Worm (Caenorhabditis elegans): ENCODE results near the gene str-66.

The str-66 gene

DNA sequence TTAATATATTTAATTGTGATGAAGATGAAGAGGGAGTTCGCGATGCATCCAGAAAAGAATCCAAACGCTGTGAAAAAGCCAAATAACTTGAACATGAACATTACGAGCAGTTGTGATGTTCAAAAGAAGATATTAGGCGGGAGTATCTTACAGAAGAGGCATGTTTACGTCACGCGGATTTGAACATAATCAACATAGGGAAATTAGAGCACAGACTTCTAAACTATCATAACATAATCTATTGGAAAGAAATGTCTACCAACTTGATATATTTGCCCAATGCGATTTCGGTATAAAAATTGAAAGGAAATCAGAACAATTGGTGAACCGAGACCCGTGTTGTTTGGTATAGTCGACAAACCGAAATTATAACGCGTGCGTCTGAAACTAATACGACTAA lies at the start of gene str-66:
Gene str-66 (minus strand): TSS at position 101 of the 400 bp plus-strand sequence.
- TF ChIP-seq dao-5 (tag; optimal IDR thresholded peaks at IDR 0.05) = no peak
- TF ChIP-seq W03F9.2 (tag; optimal IDR thresholded peaks at IDR 0.05) = no peak
- TF ChIP-seq him-1 (tag; optimal IDR thresholded peaks at IDR 0.05) = no peak

DNA sequence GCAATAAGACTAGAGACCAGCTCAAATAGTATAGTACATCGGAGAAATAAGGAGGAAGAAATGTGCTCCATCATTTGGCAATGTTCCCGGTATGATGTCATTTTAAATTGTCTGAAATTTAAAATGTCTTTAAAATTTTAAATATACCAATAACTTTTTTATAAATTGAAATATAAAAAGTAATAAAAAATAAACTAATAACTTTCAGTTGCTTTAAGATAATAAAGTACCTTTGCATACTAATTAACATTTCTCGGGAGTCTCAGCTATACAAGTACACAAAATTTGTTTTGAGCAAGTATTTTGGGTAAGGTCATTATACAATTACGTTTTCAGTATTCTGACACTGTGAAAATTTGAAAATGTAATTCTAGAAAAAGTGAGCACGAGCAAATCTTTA lies 47.8 kb upstream of the str-66 start, which contains the start of gene srab-6:
Gene srab-6 (minus strand): TSS at position 101 of the 400 bp plus-strand sequence.
- TF ChIP-seq him-1 (tag; optimal IDR thresholded peaks at IDR 0.05) = no peak
- no peak for TF ChIP-seq dao-5 (tag; optimal IDR thresholded peaks at IDR 0.05)
- no peak for TF ChIP-seq W03F9.2 (tag; optimal IDR thresholded peaks at IDR 0.05)

DNA sequence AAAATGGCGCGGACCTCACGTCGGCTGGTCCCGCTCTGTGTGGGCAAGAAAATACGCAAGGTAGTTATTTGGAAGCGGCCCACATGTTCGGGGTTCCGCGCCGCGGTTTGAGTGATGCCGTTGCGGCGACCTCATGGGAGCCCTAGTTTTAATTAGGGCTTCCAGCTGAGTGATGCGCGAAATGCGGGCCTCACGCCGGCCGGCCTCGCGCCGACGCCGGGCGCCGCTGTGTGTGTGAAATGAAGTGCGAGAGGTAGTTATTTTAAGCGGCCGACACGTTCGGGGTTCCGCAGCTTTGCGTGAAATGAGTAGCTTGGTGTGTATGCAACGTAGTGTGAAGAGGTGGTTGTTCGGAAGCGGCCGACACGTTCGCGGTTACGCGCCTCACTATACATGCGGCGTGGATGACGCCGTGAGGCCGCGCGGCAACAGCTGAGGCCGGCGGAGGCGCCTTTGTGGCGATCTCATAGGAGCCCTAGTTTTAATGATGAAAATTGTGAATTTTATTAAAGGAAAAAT lies 45.9 kb upstream of the str-66 start:
- TF ChIP-seq W03F9.2 (tag; optimal IDR thresholded peaks at IDR 0.05) (no peak), dao-5 (tag; optimal IDR thresholded peaks at IDR 0.05) (no peak), him-1 (tag; optimal IDR thresholded peaks at IDR 0.05) (no peak)

DNA sequence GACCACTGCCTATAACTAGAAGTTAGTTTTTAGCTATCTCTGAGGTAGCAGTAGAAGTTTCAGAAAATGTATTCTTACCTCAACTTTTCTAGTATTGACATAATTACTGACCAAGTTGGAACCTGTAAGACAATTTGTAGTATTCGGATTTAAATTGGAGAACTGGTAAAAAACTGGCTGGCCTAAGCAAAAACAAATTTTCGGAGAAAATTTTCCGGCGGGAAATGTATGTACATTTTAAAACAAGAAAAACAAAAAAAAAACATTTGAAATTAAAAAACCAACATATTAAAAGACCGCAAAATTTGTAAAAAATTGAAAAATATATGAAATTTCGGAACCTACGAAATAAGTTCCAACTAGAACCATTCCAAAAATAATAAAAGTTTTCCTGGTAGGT lies 42.9 kb upstream of the str-66 start, which contains the start of gene srab-11:
Gene srab-11 (minus strand): TSS at position 101 of the 400 bp plus-strand sequence.
- TF ChIP-seq him-1 (tag; optimal IDR thresholded peaks at IDR 0.05) (no peak), W03F9.2 (tag; optimal IDR thresholded peaks at IDR 0.05) (no peak)

- TF ChIP-seq dao-5 (tag; optimal IDR thresholded peaks at IDR 0.05) (no peak), W03F9.2 (tag; optimal IDR thresholded peaks at IDR 0.05) (no peak), him-1 (tag; optimal IDR thresholded peaks at IDR 0.05) (no peak)
Observed at ce11 chrV:3145241-3145640, 41.2 kb upstream of the str-66 start.

DNA sequence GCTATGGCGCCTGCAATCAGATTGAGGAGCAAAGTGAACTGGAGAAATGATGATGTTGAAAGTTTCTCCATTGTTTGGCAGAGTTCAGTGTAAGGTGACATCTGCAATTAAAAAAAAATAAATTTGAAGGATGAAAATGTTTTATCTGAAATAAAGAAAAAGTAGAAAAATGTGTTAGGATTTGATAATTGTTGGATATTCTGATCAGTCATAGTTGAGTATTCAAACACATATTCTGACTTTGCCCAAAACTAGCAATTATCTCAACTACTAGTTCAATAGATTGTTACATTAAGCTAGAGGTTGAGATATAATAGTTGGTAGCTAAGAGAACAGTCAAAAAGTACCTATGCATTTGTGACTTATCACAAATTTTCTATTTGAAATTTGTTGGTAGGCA lies 40.5 kb upstream of the str-66 start, which contains the start of gene srab-10:
Gene srab-10 (minus strand): TSS at position 101 of the 400 bp plus-strand sequence.
- TF ChIP-seq dao-5 (tag; optimal IDR thresholded peaks at IDR 0.05) (no peak), him-1 (tag; optimal IDR thresholded peaks at IDR 0.05) (no peak), W03F9.2 (tag; optimal IDR thresholded peaks at IDR 0.05) (no peak)

- no peak for TF ChIP-seq him-1 (tag; optimal IDR thresholded peaks at IDR 0.05)
- TF ChIP-seq W03F9.2 (tag; optimal IDR thresholded peaks at IDR 0.05) = no peak
- TF ChIP-seq dao-5 (tag; optimal IDR thresholded peaks at IDR 0.05) = no peak
Observed at ce11 chrV:3141190-3141589, 37.2 kb upstream of the str-66 start, which contains the start of gene srab-9. Gene srab-9, minus strand, starts transcription at chrV:3141290.

- TF ChIP-seq dao-5 (tag; optimal IDR thresholded peaks at IDR 0.05) (no peak), W03F9.2 (tag; optimal IDR thresholded peaks at IDR 0.05) (no peak), him-1 (tag; optimal IDR thresholded peaks at IDR 0.05) (no peak)
Observed at ce11 chrV:3138488-3138887, 34.5 kb upstream of the str-66 start, which contains the start of the genes irld-3 and F02C9.1. Gene irld-3, minus strand, starts transcription at chrV:3138588. Gene F02C9.1, plus strand, starts transcription at chrV:3138703.

- no peak for TF ChIP-seq him-1 (tag; optimal IDR thresholded peaks at IDR 0.05)
- TF ChIP-seq dao-5 (tag; optimal IDR thresholded peaks at IDR 0.05) = no peak
- no peak for TF ChIP-seq W03F9.2 (tag; optimal IDR thresholded peaks at IDR 0.05)
Observed at ce11 chrV:3133293-3133755, 29.3 kb upstream of the str-66 start, which contains the start of gene F02C9.2. Gene F02C9.2, plus strand, starts transcription at chrV:3133705.

DNA sequence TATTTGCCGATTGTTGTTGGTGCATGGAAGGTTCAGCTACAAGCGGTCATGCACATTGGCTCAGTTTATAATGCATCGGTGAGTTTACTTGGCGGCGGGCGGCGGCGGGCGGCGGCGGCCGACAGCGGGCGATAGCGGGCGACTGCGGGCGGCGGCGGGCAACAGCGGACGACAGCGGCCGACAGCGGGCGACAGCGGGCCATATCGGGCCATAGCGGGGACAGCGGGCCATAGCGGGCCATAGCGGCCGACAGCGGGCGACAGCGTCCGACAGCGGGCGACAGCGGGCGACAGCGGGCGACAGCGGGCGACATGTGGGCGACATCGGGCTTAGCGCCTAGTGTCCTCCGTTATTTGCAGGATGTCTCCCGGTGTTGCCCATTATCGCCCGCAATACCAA lies 28.1 kb upstream of the str-66 start:
- no peak for TF ChIP-seq him-1 (tag; optimal IDR thresholded peaks at IDR 0.05)
- TF ChIP-seq W03F9.2 (tag; optimal IDR thresholded peaks at IDR 0.05) = no peak
- no peak for TF ChIP-seq dao-5 (tag; optimal IDR thresholded peaks at IDR 0.05)

DNA sequence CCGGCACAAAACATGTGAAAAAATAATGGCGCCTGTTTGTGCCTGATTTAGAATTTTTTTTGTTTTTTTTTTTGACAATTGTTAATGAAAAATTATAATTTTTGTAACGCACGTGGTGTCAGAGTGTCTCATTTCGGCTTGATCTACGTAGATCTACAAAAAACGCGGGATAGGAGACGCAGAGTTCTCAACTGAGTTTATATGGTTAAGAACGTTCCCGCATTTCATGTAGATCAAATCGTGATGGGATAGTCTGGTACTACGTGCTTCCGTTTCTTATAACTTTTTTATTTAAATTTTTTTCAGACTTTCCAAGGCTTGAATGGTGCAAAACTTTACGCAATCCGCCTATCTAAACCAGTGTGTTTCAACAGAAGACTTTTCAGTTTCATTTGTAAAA lies 24.8 kb upstream of the str-66 start, which contains the start of gene tat-6:
Gene tat-6 (plus strand): TSS at position 301 of the 400 bp plus-strand sequence.
- TF ChIP-seq dao-5 (tag; optimal IDR thresholded peaks at IDR 0.05) (no peak), W03F9.2 (tag; optimal IDR thresholded peaks at IDR 0.05) (no peak), him-1 (tag; optimal IDR thresholded peaks at IDR 0.05) (no peak)

ce11 chrV:3127670-3128069 lies 23.6 kb upstream of the str-66 start, which contains the start of gene Y73C8C.10:
Gene Y73C8C.10, minus strand, starts transcription at chrV:3127770.
- TF ChIP-seq him-1 (tag; optimal IDR thresholded peaks at IDR 0.05) = no peak
- TF ChIP-seq dao-5 (tag; optimal IDR thresholded peaks at IDR 0.05) = no peak
- TF ChIP-seq W03F9.2 (tag; optimal IDR thresholded peaks at IDR 0.05) = no peak

DNA sequence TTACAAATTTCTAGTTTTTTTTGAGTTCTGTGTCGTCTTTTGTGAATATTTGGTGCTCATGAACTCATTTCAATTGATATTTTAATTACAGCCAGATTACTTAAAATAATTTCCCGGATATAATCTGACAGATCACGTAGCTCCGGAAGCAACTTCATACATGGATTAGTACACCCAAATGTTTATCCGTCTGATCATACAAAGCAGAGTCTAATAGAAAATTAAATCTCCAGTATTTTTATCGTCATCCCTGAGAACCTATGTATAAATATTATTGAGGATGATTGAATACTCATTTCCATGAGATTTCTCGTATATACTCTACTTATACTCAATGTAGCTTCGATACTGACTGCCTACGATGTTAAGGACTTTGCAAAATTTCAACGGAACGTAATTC lies 20.9 kb upstream of the str-66 start, which contains the start of gene Y73C8C.12:
Gene Y73C8C.12 (plus strand): TSS at position 301 of the 400 bp plus-strand sequence.
- TF ChIP-seq dao-5 (tag; optimal IDR thresholded peaks at IDR 0.05) = no peak

ce11 chrV:3122403-3122802 lies 18.4 kb upstream of the str-66 start:
- TF ChIP-seq W03F9.2 (tag; optimal IDR thresholded peaks at IDR 0.05) (no peak), dao-5 (tag; optimal IDR thresholded peaks at IDR 0.05) (no peak), him-1 (tag; optimal IDR thresholded peaks at IDR 0.05) (no peak)

- TF ChIP-seq dao-5 (tag; optimal IDR thresholded peaks at IDR 0.05) = no peak
- no peak for TF ChIP-seq W03F9.2 (tag; optimal IDR thresholded peaks at IDR 0.05)
- TF ChIP-seq him-1 (tag; optimal IDR thresholded peaks at IDR 0.05) = no peak
Observed at ce11 chrV:3121743-3122142, 17.7 kb upstream of the str-66 start, which contains the start of gene srt-56. Gene srt-56, minus strand, starts transcription at chrV:3121843.

Measured in whole organism, L4/young adult.